Worm (Caenorhabditis elegans): ENCODE data around the gene Y16B4A.2.

Y16B4A.2 gene

DNA sequence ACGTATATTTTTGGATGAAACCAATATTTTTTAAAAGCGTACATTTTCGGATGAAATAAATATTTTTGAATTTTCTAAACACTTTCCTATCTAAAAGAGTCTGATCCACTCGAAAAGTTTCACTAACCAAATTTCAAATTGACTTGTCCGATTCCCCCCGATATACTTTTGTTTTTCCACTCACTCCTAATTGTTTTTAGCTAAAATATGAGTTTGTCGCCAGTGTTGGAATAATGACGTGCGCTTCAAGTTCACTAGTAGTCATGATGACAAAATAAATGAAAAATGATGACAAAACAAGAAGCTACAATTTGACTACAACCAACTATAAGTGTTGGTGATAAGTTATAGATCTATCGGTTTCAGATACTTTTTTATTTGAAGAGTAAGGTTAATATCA, 37.1 kb upstream of the Y16B4A.2 start (continued):
- TF ChIP-seq R02D3.7 (tag; optimal IDR thresholded peaks at IDR 0.05): no peak
- TF ChIP-seq dve-1 (tag; optimal IDR thresholded peaks at IDR 0.05; ENCODE audit: insufficient read depth): peak; percentile 35
- TF ChIP-seq zfp-3 (GFP tag; conservative IDR thresholded peaks at IDR 0.05): 0 out of 2 replicates have a peak, but pooled peaks have one; percentile 53

- TF ChIP-seq lin-38 (GFP tag; IDR thresholded peaks at IDR 0.05) (no peak), set-16 (GFP tag; IDR thresholded peaks at IDR 0.05) (no peak), hlh-30 (tag; optimal IDR thresholded peaks at IDR 0.05; ENCODE audit: insufficient read depth) (no peak), nhr-41 (GFP tag; IDR thresholded peaks at IDR 0.05) (no peak), lsy-2 (tag; optimal IDR thresholded peaks at IDR 0.05) (no peak), nhr-25 (tag; optimal IDR thresholded peaks at IDR 0.05; ENCODE audit: borderline replicate concordance, insufficient read depth) (no peak), jun-1 (tag; optimal IDR thresholded peaks at IDR 0.05) (no peak), hmg-1.1 (GFP tag; IDR thresholded peaks at IDR 0.05) (no peak), F10B5.3 (tag; optimal IDR thresholded peaks at IDR 0.05) (no peak), nhr-102 (tag; optimal IDR thresholded peaks at IDR 0.05) (no peak), duxl-1 (tag; optimal IDR thresholded peaks at IDR 0.05; ENCODE audit: poor library complexity) (no peak), aha-1 (tag) (no peak), sdz-12 (GFP tag; optimal IDR thresholded peaks at IDR 0.05) (no peak), dmd-9 (GFP tag; IDR thresholded peaks at IDR 0.05) (no peak), F26F4.8 (GFP tag; conservative IDR thresholded peaks at IDR 0.05) (no peak), Y5F2A.4 (GFP tag; optimal IDR thresholded peaks at IDR 0.05) (no peak), mdl-1 (tag; optimal IDR thresholded peaks at IDR 0.05) (no peak), saeg-2 (GFP tag; IDR thresholded peaks at IDR 0.05) (no peak), rbr-2 (tag; optimal IDR thresholded peaks at IDR 0.05) (no peak)
Measured at ce11 chrX:14806936-14807335, 35.3 kb upstream of the Y16B4A.2 start, which contains the start of gene F42D1.4. Gene F42D1.4, plus strand, starts transcription at chrX:14807236.

DNA sequence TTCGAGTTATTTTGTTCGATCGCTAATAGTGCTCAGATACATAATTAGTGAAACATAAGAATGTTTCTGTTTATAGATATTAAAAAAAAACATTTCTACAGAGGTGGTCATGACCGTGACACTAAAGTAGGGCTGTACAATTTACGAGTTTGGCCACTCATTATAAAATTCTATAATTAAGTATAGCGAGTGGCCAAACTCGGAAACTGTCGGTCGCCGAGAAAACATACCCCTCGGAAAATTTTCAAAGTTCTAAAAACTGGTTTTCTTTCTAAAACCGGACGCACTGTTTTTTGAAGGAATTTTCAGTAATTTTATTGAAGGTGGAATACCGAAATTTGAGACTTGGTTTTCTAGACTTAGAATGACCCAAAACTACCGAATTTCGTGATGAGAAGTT, 34.1 kb upstream of the Y16B4A.2 start:
- TF ChIP-seq mes-2 (tag; optimal IDR thresholded peaks at IDR 0.05; ENCODE audit: poor library complexity, severe bottlenecking): no peak
- no peak for TF ChIP-seq lin-29 (GFP tag; IDR thresholded peaks at IDR 0.05)
- no peak for TF ChIP-seq ama-1 (optimal IDR thresholded peaks at IDR 0.05)
- TF ChIP-seq nhr-10 (tag; optimal IDR thresholded peaks at IDR 0.05): no peak
- TF ChIP-seq mep-1 (tag; optimal IDR thresholded peaks at IDR 0.05): no peak
- no peak for TF ChIP-seq arid-1 (GFP tag; conservative IDR thresholded peaks at IDR 0.05)
- no peak for TF ChIP-seq ceh-28 (tag; optimal IDR thresholded peaks at IDR 0.05)
- no peak for TF ChIP-seq nhr-111 (GFP tag; optimal IDR thresholded peaks at IDR 0.05)
- no peak for TF ChIP-seq zip-2 (tag; optimal IDR thresholded peaks at IDR 0.05)
- TF ChIP-seq zfp-3 (GFP tag; conservative IDR thresholded peaks at IDR 0.05): no peak
- TF ChIP-seq tra-1 (GFP tag; IDR thresholded peaks at IDR 0.05): no peak

- TF ChIP-seq T26A8.4 (GFP tag; IDR thresholded peaks at IDR 0.05) (no peak), R02D3.7 (tag; optimal IDR thresholded peaks at IDR 0.05) (no peak), mes-2 (tag; optimal IDR thresholded peaks at IDR 0.05; ENCODE audit: poor library complexity, severe bottlenecking) (no peak), tra-1 (GFP tag; IDR thresholded peaks at IDR 0.05) (peak; percentile 84), unc-62 (GFP tag; optimal IDR thresholded peaks at IDR 0.05 in 1 of 2) (peak in 1 of 2 experiments; percentile 28), unc-62 (tag; optimal IDR thresholded peaks at IDR 0.05) (no peak), saeg-2 (GFP tag; IDR thresholded peaks at IDR 0.05) (peak; percentile 86), F44E2.7 (GFP tag; IDR thresholded peaks at IDR 0.05) (0 out of 2 replicates have a peak, but pooled peaks have one; percentile 40), daf-19 (GFP tag; conservative IDR thresholded peaks at IDR 0.05) (peak; percentile 89), jun-1 (tag; optimal IDR thresholded peaks at IDR 0.05) (no peak), vab-7 (GFP tag; IDR thresholded peaks at IDR 0.05) (peak; percentile 83), hlh-30 (tag; optimal IDR thresholded peaks at IDR 0.05; ENCODE audit: insufficient read depth) (peak; percentile 43), ZK546.5 (tag; optimal IDR thresholded peaks at IDR 0.05) (no peak), hlh-11 (tag; optimal IDR thresholded peaks at IDR 0.05) (no peak), F37D6.2 (tag; optimal IDR thresholded peaks at IDR 0.05) (peak; percentile 36), madf-9 (GFP tag; conservative IDR thresholded peaks at IDR 0.05) (peak; percentile 82), aha-1 (tag) (peak; percentile 97), fos-1 (tag; optimal IDR thresholded peaks at IDR 0.05) (no peak), daf-16 (GFP tag; optimal IDR thresholded peaks at IDR 0.05) (peak; percentile 46 to 88), daf-16 (tag; optimal IDR thresholded peaks at IDR 0.05) (peak; percentile 38), ceh-82 (tag; optimal IDR thresholded peaks at IDR 0.05) (no peak), ceh-62 (tag; optimal IDR thresholded peaks at IDR 0.05) (no peak), F26F4.8 (GFP tag; conservative IDR thresholded peaks at IDR 0.05) (peak; percentile 80)
Measured at ce11 chrX:14804706-14805105, 33.1 kb upstream of the Y16B4A.2 start.
